Worm (Caenorhabditis elegans): Measurements from ENCODE around the gene otpl-5.

ce11 chrV:8536213-8536612, 6.9 kb downstream of the otpl-5 start, which contains the start of gene his-39:
- TF ChIP-seq pha-4 (tag; optimal IDR thresholded peaks at IDR 0.05): no peak
- no peak for TF ChIP-seq ahr-1 (tag; optimal IDR thresholded peaks at IDR 0.05)
- no peak for TF ChIP-seq sox-4 (tag; optimal IDR thresholded peaks at IDR 0.05)
- no peak for TF ChIP-seq ets-4 (tag; optimal IDR thresholded peaks at IDR 0.05)
- no peak for TF ChIP-seq nhr-11 (tag; optimal IDR thresholded peaks at IDR 0.05)
- no peak for TF ChIP-seq ceh-31 (tag; optimal IDR thresholded peaks at IDR 0.05)
- no peak for TF ChIP-seq pha-2 (tag; optimal IDR thresholded peaks at IDR 0.05)
- TF ChIP-seq ceh-6 (GFP tag; optimal IDR thresholded peaks at IDR 0.05): no peak
- TF ChIP-seq ceh-9 (tag; optimal IDR thresholded peaks at IDR 0.05): no peak
- no peak for TF ChIP-seq ttx-3 (tag; optimal IDR thresholded peaks at IDR 0.05)
- TF ChIP-seq unc-42 (tag; optimal IDR thresholded peaks at IDR 0.05): no peak
- no peak for TF ChIP-seq mec-3 (tag; optimal IDR thresholded peaks at IDR 0.05; ENCODE audit: borderline replicate concordance)
- no peak for TF ChIP-seq hlh-30 (tag; optimal IDR thresholded peaks at IDR 0.05; ENCODE audit: insufficient read depth)
- no peak for TF ChIP-seq F13H6.1 (tag; optimal IDR thresholded peaks at IDR 0.05)

Data from whole organism, late embryonic.